Fruit fly (Drosophila melanogaster) whole organism, embryonic: ENCODE measurements around the gene CecB.

ENCODE experiments used
- Adf1 ChIP-seq: fragments of 200-800 bp; sonication (Bioruptor generic); IDR thresholded peaks from 2 replicates; pipeline ENCODE4 v1.3.6; 2022; ENCODE audit warnings: missing biosample characterization, missing genetic modification characterization
- Bgb ChIP-seq: fragments of 200-800 bp; sonication (Bioruptor generic); IDR thresholded peaks from 2 replicates; pipeline ENCODE4 v1.3.6; 2022; ENCODE audit warnings: missing biosample characterization, missing genetic modification characterization; ENCODE audit not compliant: partially characterized antibody
- CG1024 ChIP-seq: fragments of 200-800 bp; sonication (Bioruptor generic); IDR thresholded peaks from 2 replicates; pipeline ENCODE4 v1.3.6; 2022; ENCODE audit warnings: missing biosample characterization, missing genetic modification characterization
- CG10366 ChIP-seq: fragments of 200-800 bp; sonication (Bioruptor generic); IDR thresholded peaks from 2 replicates; pipeline ENCODE4 v1.3.6; 2022; ENCODE audit warnings: missing biosample characterization, missing genetic modification characterization
- CG10543 ChIP-seq: fragments of 200-800 bp; sonication (Bioruptor generic); optimal IDR thresholded peaks from 3 replicates; lab custom pipeline; 2017; ENCODE audit warnings: missing biosample characterization, mild to moderate bottlenecking, missing genetic modification characterization, moderate library complexity
- CG10959 ChIP-seq: fragments of 200-800 bp; sonication (Bioruptor generic); IDR thresholded peaks from 2 replicates; pipeline ENCODE4 v1.3.6; 2022; ENCODE audit warnings: missing biosample characterization, missing genetic modification characterization
- CG12104 ChIP-seq: fragments of 200-800 bp; sonication (Bioruptor generic); optimal IDR thresholded peaks from 3 replicates; lab custom pipeline; 2016; ENCODE audit warnings: missing biosample characterization, missing genetic modification characterization
- CG12769 ChIP-seq: fragments of 200-800 bp; sonication (Bioruptor generic); optimal IDR thresholded peaks from 2 replicates; lab custom pipeline; 2019; ENCODE audit warnings: missing biosample characterization, mild to moderate bottlenecking, missing genetic modification characterization, moderate library complexity
- CG13287 ChIP-seq: fragments of 200-800 bp; sonication (Bioruptor generic); IDR thresholded peaks from 2 replicates; pipeline ENCODE4 v1.3.6; 2022; ENCODE audit warnings: missing biosample characterization, missing genetic modification characterization; ENCODE audit not compliant: partially characterized antibody
- CG13624 ChIP-seq: fragments of 200-800 bp; sonication (Bioruptor generic); optimal IDR thresholded peaks from 2 replicates; lab custom pipeline; 2016; ENCODE audit warnings: missing biosample characterization, missing genetic modification characterization
- CG15269 ChIP-seq: fragments of 200-800 bp; sonication (Bioruptor generic); optimal IDR thresholded peaks from 2 replicates; lab custom pipeline; 2018; ENCODE audit warnings: missing biosample characterization, mild to moderate bottlenecking, missing genetic modification characterization, moderate library complexity
- CG1603 ChIP-seq: fragments of 200-800 bp; sonication (Bioruptor generic); optimal IDR thresholded peaks from 2 replicates; lab custom pipeline; 2019; ENCODE audit warnings: missing biosample characterization, mild to moderate bottlenecking, missing genetic modification characterization, moderate library complexity
- CG18619 ChIP-seq: fragments of 200-800 bp; sonication (Bioruptor generic); optimal IDR thresholded peaks from 3 replicates; lab custom pipeline; 2017; ENCODE audit warnings: missing biosample characterization, mild to moderate bottlenecking, missing genetic modification characterization
- CG2116 ChIP-seq: fragments of 200-800 bp; sonication (Bioruptor generic); optimal IDR thresholded peaks from 3 replicates; lab custom pipeline; 2018; ENCODE audit warnings: missing biosample characterization, mild to moderate bottlenecking, missing genetic modification characterization
- CG34376 ChIP-seq: fragments of 200-800 bp; sonication (Bioruptor generic); optimal IDR thresholded peaks from 2 replicates; lab custom pipeline; 2018; ENCODE audit warnings: missing biosample characterization, mild to moderate bottlenecking, missing genetic modification characterization
- CG4282 ChIP-seq: fragments of 200-800 bp; sonication (Bioruptor generic); optimal IDR thresholded peaks from 2 replicates; lab custom pipeline; 2016; ENCODE audit warnings: missing biosample characterization, missing genetic modification characterization
- CG5180 ChIP-seq: fragments of 200-800 bp; sonication (Bioruptor generic); optimal IDR thresholded peaks from 3 replicates; lab custom pipeline; 2017; ENCODE audit warnings: missing biosample characterization, missing genetic modification characterization, mild to moderate bottlenecking, moderate library complexity, missing genetic modification reagents
- CG6765 ChIP-seq: fragments of 200-800 bp; sonication (Bioruptor generic); optimal IDR thresholded peaks from 3 replicates; lab custom pipeline; 2017; ENCODE audit warnings: missing biosample characterization, mild to moderate bottlenecking, missing genetic modification characterization
- CG7745 ChIP-seq: fragments of 200-800 bp; sonication (Bioruptor generic); optimal IDR thresholded peaks from 2 replicates; lab custom pipeline; 2018; ENCODE audit warnings: missing biosample characterization, mild to moderate bottlenecking, missing genetic modification characterization, moderate library complexity
- CG7963 ChIP-seq: fragments of 200-800 bp; sonication (Bioruptor generic); IDR thresholded peaks from 3 replicates; pipeline ENCODE4 v1.3.6; 2022; ENCODE audit warnings: missing biosample characterization, missing genetic modification characterization; ENCODE audit not compliant: partially characterized antibody
- CG8359 ChIP-seq: fragments of 200-800 bp; sonication (Bioruptor generic); optimal IDR thresholded peaks from 2 replicates; lab custom pipeline; 2017; ENCODE audit warnings: missing biosample characterization, mild to moderate bottlenecking, missing genetic modification characterization, borderline replicate concordance
- CG9797 ChIP-seq: fragments of 200-800 bp; sonication (Bioruptor generic); optimal IDR thresholded peaks from 3 replicates; lab custom pipeline; 2018; ENCODE audit warnings: missing biosample characterization, mild to moderate bottlenecking, missing genetic modification characterization
- CG9932 ChIP-seq: fragments of 200-800 bp; sonication (Bioruptor generic); IDR thresholded peaks from 2 replicates; pipeline ENCODE4 v1.3.6; 2022; ENCODE audit warnings: missing biosample characterization, missing genetic modification characterization
- D19A ChIP-seq: fragments of 200-800 bp; optimal IDR thresholded peaks from 3 replicates; lab custom pipeline; 2019; ENCODE audit warnings: missing biosample characterization, mild to moderate bottlenecking, missing genetic modification characterization, moderate library complexity
- Dbx ChIP-seq: fragments of 200-800 bp; sonication (Bioruptor generic); IDR thresholded peaks from 3 replicates; pipeline ENCODE4 v1.3.6; 2022; ENCODE audit warnings: missing biosample characterization, missing genetic modification characterization
- Dek ChIP-seq: fragments of 200-800 bp; sonication (Bioruptor generic); optimal IDR thresholded peaks from 3 replicates; lab custom pipeline; 2019; ENCODE audit warnings: missing biosample characterization, mild to moderate bottlenecking, missing genetic modification characterization, moderate library complexity
- HLH4C ChIP-seq: fragments of 200-800 bp; sonication (Bioruptor generic); IDR thresholded peaks from 3 replicates; pipeline ENCODE4 v1.3.6; 2022; ENCODE audit warnings: missing biosample characterization, missing genetic modification characterization; ENCODE audit not compliant: partially characterized antibody
- Hr78 ChIP-seq, 2 experiments: fragments of 200-800 bp in 1 of 2; fragments of >200 bp in 1 of 2; sonication (Bioruptor generic) in 1 of 2; optimal IDR thresholded peaks; 2 replicates each; lab custom pipeline; 2017 to 2019; ENCODE audit warnings: missing biosample characterization in 2 of 2, missing genetic modification characterization in 2 of 2, mild to moderate bottlenecking in 1 of 2, moderate library complexity in 1 of 2
- NFAT ChIP-seq: fragments of 200-800 bp; sonication (Bioruptor generic); IDR thresholded peaks from 2 replicates; pipeline ENCODE4 v1.3.6; 2022; ENCODE audit warnings: missing biosample characterization, missing genetic modification characterization
- Neu2 ChIP-seq: fragments of 200-800 bp; sonication (Bioruptor generic); optimal IDR thresholded peaks from 3 replicates; lab custom pipeline; 2016; ENCODE audit warnings: missing biosample characterization, missing genetic modification characterization, borderline replicate concordance
- Nf-YB ChIP-seq: fragments of 200-800 bp; sonication (Bioruptor generic); optimal IDR thresholded peaks from 3 replicates; lab custom pipeline; 2019; ENCODE audit warnings: missing biosample characterization, mild to moderate bottlenecking, missing genetic modification characterization, moderate library complexity
- Rx ChIP-seq: fragments of 200-800 bp; sonication (Bioruptor generic); IDR thresholded peaks from 2 replicates; pipeline ENCODE4 v1.3.6; 2022; ENCODE audit warnings: missing biosample characterization, missing genetic modification characterization
- Scr ChIP-seq: fragments of 200-800 bp; sonication (Bioruptor generic); IDR thresholded peaks from 2 replicates; pipeline ENCODE4 v1.3.6; 2022; ENCODE audit warnings: missing biosample characterization, missing genetic modification characterization; ENCODE audit not compliant: partially characterized antibody
- al ChIP-seq: fragments of 200-800 bp; sonication (Bioruptor generic); IDR thresholded peaks from 2 replicates; pipeline ENCODE4 v1.3.6; 2022; ENCODE audit warnings: missing biosample characterization, missing genetic modification characterization
- ara ChIP-seq: fragments of 200-800 bp; sonication (Bioruptor generic); IDR thresholded peaks from 2 replicates; pipeline ENCODE4 v1.3.6; 2022; ENCODE audit warnings: missing biosample characterization, missing genetic modification characterization
- chinmo ChIP-seq: fragments of 200-800 bp; sonication (Bioruptor generic); IDR thresholded peaks from 4 replicates; pipeline ENCODE4 v1.3.6; 2022; ENCODE audit warnings: missing biosample characterization, missing genetic modification characterization; ENCODE audit not compliant: partially characterized antibody
- croc ChIP-seq: fragments of 200-800 bp; sonication (Bioruptor generic); conservative IDR thresholded peaks from 3 replicates; pipeline ENCODE4 v1.3.6; 2022; ENCODE audit warnings: missing biosample characterization, missing genetic modification characterization
- crol ChIP-seq: fragments of 200-800 bp; sonication (Bioruptor generic); IDR thresholded peaks from 2 replicates; pipeline ENCODE4 v1.3.6; 2022; ENCODE audit warnings: missing biosample characterization, missing genetic modification characterization
- danr ChIP-seq: fragments of 200-800 bp; sonication (Bioruptor generic); IDR thresholded peaks from 2 replicates; pipeline ENCODE4 v1.3.6; 2022; ENCODE audit warnings: missing biosample characterization, missing genetic modification characterization
- eve ChIP-seq, 2 experiments: fragments of >200 bp; optimal IDR thresholded peaks; 2 replicates each; lab custom pipeline; 2017; ENCODE audit warnings: missing biosample characterization in 2 of 2, missing genetic modification characterization in 2 of 2
- fd96Cb ChIP-seq: fragments of 200-800 bp; sonication (Bioruptor generic); optimal IDR thresholded peaks from 2 replicates; lab custom pipeline; 2018; ENCODE audit warnings: missing biosample characterization, mild to moderate bottlenecking, missing genetic modification characterization, moderate library complexity
- lmd ChIP-seq: fragments of 200-800 bp; sonication (Bioruptor generic); IDR thresholded peaks from 2 replicates; pipeline ENCODE4 v1.3.6; 2022; ENCODE audit warnings: missing biosample characterization, missing genetic modification characterization
- salm ChIP-seq: fragments of 200-800 bp; sonication (Bioruptor generic); optimal IDR thresholded peaks from 2 replicates; lab custom pipeline; 2018; ENCODE audit warnings: missing biosample characterization, mild to moderate bottlenecking, missing genetic modification characterization
- scrt ChIP-seq: fragments of 200-800 bp; sonication (Bioruptor generic); optimal IDR thresholded peaks from 2 replicates; lab custom pipeline; 2018; ENCODE audit warnings: missing biosample characterization, mild to moderate bottlenecking, missing genetic modification characterization, moderate library complexity
- sens ChIP-seq: fragments of 200-800 bp; sonication (Bioruptor generic); peaks from one replicate; lab custom pipeline; 2016; ENCODE audit warnings: missing biosample characterization, missing genetic modification characterization
- stwl ChIP-seq: fragments of 200-800 bp; sonication (Bioruptor generic); optimal IDR thresholded peaks from 3 replicates; lab custom pipeline; 2018; ENCODE audit warnings: missing biosample characterization, mild to moderate bottlenecking, missing genetic modification characterization, moderate library complexity
- tna ChIP-seq: fragments of 200-800 bp; sonication (Bioruptor generic); IDR thresholded peaks from 2 replicates; pipeline ENCODE4 v1.3.6; 2022; ENCODE audit warnings: missing biosample characterization, missing genetic modification characterization; ENCODE audit not compliant: partially characterized antibody

Gene CecB

dm6 chr3R:30203104-30203986, 10.3 kb downstream of the CecB start:
- TF ChIP-seq fd96Cb (tag; lab: Kevin White, UChicago) (peak; percentile 97), croc (GFP tag; lab: Robert Waterston, UW) (peak; percentile 91), CG34376 (GFP tag; lab: Kevin White, UChicago) (peak; percentile 87), CG5180 (GFP tag; lab: Kevin White, UChicago) (peak; percentile 87), CG4282 (GFP tag; lab: Kevin White, UChicago) (peak; percentile 82), ara (GFP tag; lab: Robert Waterston, UW) (peak; percentile 89), CG1603 (peak; percentile 96), salm (peak; percentile 72), CG12769 (tag; lab: Kevin White, UChicago) (peak; percentile 95), CG13624 (GFP tag; lab: Kevin White, UChicago) (peak; percentile 99), crol (peak; percentile 100), CG13287 (GFP tag; lab: Robert Waterston, UW) (peak; percentile 21; the same call in 1 of the 2 replicates), scrt (GFP tag; lab: Kevin White, UChicago) (peak; percentile 97), CG9932 (GFP tag; lab: Robert Waterston, UW) (peak; percentile 97), Hr78 (GFP tag; optimal IDR thresholded peaks at IDR 0.05; lab: Kevin White, UChicago) (peak in 1 of 2 experiments; percentile 96), CG6765 (peak; percentile 90), CG12104 (GFP tag; lab: Kevin White, UChicago) (peak; percentile 96), CG2116 (GFP tag; lab: Kevin White, UChicago) (peak; percentile 62), CG7745 (no peak), al (GFP tag; lab: Robert Waterston, UW) (peak; percentile 90), Dbx (GFP tag; lab: Robert Waterston, UW) (peak; percentile 97), Scr (GFP tag; lab: Robert Waterston, UW) (0 out of 2 replicates have a peak, but pooled peaks have one; percentile 24), CG8359 (GFP tag; lab: Kevin White, UChicago) (peak; percentile 84), NFAT (GFP tag; lab: Robert Waterston, UW) (peak; percentile 83), eve (GFP tag; optimal IDR thresholded peaks at IDR 0.05; lab: Kevin White, UChicago) (no peak), Dek (peak; percentile 91), sens (GFP tag; lab: Kevin White, UChicago) (peak; percentile 100), HLH4C (0 out of 3 replicates have a peak, but pooled peaks have one; percentile 29), Bgb (GFP tag; lab: Robert Waterston, UW) (no peak), CG10543 (GFP tag; lab: Kevin White, UChicago) (peak; percentile 92), CG1024 (GFP tag; lab: Robert Waterston, UW) (peak; percentile 90), CG9797 (GFP tag; lab: Kevin White, UChicago) (peak; percentile 54), CG10366 (peak; percentile 86), CG7963 (no peak), Nf-YB (GFP tag; lab: Kevin White, UChicago) (peak; percentile 81), stwl (peak; percentile 8), D19A (tag; lab: Kevin White, UChicago) (peak; percentile 99), lmd (GFP tag; lab: Robert Waterston, UW) (peak; percentile 96), Neu2 (GFP tag; lab: Kevin White, UChicago) (peak; percentile 92), CG18619 (GFP tag; lab: Kevin White, UChicago) (peak; percentile 90), CG15269 (peak; percentile 91), Rx (GFP tag; lab: Robert Waterston, UW) (peak; percentile 91), danr (GFP tag; lab: Robert Waterston, UW) (peak; percentile 88), Adf1 (GFP tag; lab: Robert Waterston, UW) (peak; percentile 99), chinmo (GFP tag; lab: Robert Waterston, UW) (peak; percentile 94), tna (GFP tag; lab: Robert Waterston, UW) (no peak), CG10959 (GFP tag; lab: Robert Waterston, UW) (peak; percentile 88)
